Fruit fly (Drosophila melanogaster): ENCODE results near the gene mnb.

DNA sequence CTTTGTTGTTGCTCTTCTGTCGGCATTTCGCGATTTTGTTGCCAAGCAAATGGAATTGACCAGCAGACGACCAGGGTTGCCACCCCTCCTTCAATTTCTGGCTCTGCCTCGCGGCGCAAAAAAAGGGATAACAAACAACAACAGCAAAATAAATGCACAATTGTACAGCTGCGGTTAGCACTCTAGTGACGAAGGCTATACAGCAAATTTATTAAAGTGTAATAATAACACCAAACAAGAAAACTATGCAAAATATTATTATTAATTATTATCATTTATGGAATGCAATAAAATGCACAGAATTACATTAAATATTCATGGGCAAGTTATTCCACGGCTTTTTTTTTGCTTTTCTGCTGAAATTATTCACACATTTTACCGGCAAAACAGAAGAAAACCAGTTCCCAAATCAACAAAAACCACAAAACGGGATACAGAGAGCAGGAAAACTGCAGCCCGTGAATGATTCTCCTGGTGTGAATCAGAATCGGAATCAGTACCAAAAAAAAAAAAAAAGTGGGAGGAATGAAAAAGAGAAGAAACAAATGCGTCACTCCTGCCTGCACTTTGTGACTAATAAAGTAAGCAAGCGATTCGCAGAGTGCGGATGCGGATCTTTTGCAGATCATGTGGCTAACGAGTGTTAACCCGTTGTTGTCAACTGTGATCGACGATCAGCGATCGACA is 7.7 kb downstream of the mnb start:
- TF ChIP-seq h (optimal IDR thresholded peaks at IDR 0.05) (no peak), ttk (optimal IDR thresholded peaks at IDR 0.05) (no peak), Sin3A (optimal IDR thresholded peaks at IDR 0.05) (no peak)

Measured in Kc167 (cell line).